Fruit fly (Drosophila melanogaster) whole organism: ENCODE measurements around the gene Atg6.

Experiments
- CG8478 ChIP-seq: fragments of >200 bp; optimal IDR thresholded peaks from 2 replicates; lab custom pipeline; 2018; ENCODE audit warnings: inconsistent platforms
- Dll ChIP-seq: fragments of >200 bp; optimal IDR thresholded peaks from 2 replicates; lab custom pipeline; 2017
- EcR ChIP-seq, 2 experiments: fragments of >200 bp; optimal IDR thresholded peaks; 2 replicates each; lab custom pipeline; 2017; ENCODE audit warnings: missing biosample characterization in 2 of 2, missing genetic modification characterization in 2 of 2, missing genetic modification reagents in 2 of 2
- pan ChIP-seq: fragments of >200 bp; optimal IDR thresholded peaks from 2 replicates; lab custom pipeline; 2017
- psq ChIP-seq: fragments of >200 bp; optimal IDR thresholded peaks from 2 replicates; lab custom pipeline; 2017
- usp ChIP-seq: fragments of >200 bp; optimal IDR thresholded peaks from 2 replicates; lab custom pipeline; 2017; ENCODE audit warnings: missing biosample characterization, missing genetic modification characterization, mixed read lengths

The Atg6 gene

dm6 chr3R:24065718-24066117, 15.1 kb upstream of the Atg6 start:
- TF ChIP-seq Dll (lab: Kevin White, UChicago) (no peak), EcR (GFP tag; optimal IDR thresholded peaks at IDR 0.05; lab: Kevin White, UChicago) (no peak), usp (no peak), CG8478 (lab: Kevin White, UChicago) (no peak), psq (no peak), pan (lab: Kevin White, UChicago) (no peak)

dm6 chr3R:24058041-24058440, 7.5 kb upstream of the Atg6 start, which contains the start of gene SMC1:
Gene SMC1, plus strand, starts transcription at chr3R:24058287.
- no peak for TF ChIP-seq EcR (GFP tag; optimal IDR thresholded peaks at IDR 0.05; lab: Kevin White, UChicago)
- TF ChIP-seq psq, result no peak

dm6 chr3R:24057188-24057587, 6.6 kb upstream of the Atg6 start, which contains the start of gene Hsp68:
Gene Hsp68, minus strand, starts transcription at chr3R:24057310.
- TF ChIP-seq psq (no peak), CG8478 (lab: Kevin White, UChicago) (peak; percentile 66), usp (no peak)

- TF ChIP-seq psq, result no peak
- no peak for TF ChIP-seq pan (lab: Kevin White, UChicago)
- no peak for TF ChIP-seq usp
- TF ChIP-seq EcR (GFP tag; optimal IDR thresholded peaks at IDR 0.05; lab: Kevin White, UChicago), result no peak
- no peak for TF ChIP-seq Dll (lab: Kevin White, UChicago)
- TF ChIP-seq CG8478 (lab: Kevin White, UChicago), result no peak
Measured at dm6 chr3R:24054227-24054626, 3.6 kb upstream of the Atg6 start, which contains the start of gene CG6000. Gene CG6000, plus strand, starts transcription at chr3R:24054391.

- no peak for TF ChIP-seq EcR (GFP tag; optimal IDR thresholded peaks at IDR 0.05; lab: Kevin White, UChicago)
- no peak for TF ChIP-seq pan (lab: Kevin White, UChicago)
- TF ChIP-seq psq, result no peak
- TF ChIP-seq Dll (lab: Kevin White, UChicago), result no peak
- no peak for TF ChIP-seq usp
- no peak for TF ChIP-seq CG8478 (lab: Kevin White, UChicago)
Measured at dm6 chr3R:24053506-24054102, 3.0 kb upstream of the Atg6 start.

dm6 chr3R:24051459-24052165, 1.0 kb upstream of the Atg6 start:
- TF ChIP-seq CG8478 (lab: Kevin White, UChicago) (no peak), Dll (lab: Kevin White, UChicago) (no peak), EcR (GFP tag; optimal IDR thresholded peaks at IDR 0.05; lab: Kevin White, UChicago) (no peak), psq (no peak), pan (lab: Kevin White, UChicago) (no peak), usp (no peak)

- TF ChIP-seq pan (lab: Kevin White, UChicago) (no peak), usp (no peak), Dll (lab: Kevin White, UChicago) (no peak), psq (no peak), CG8478 (lab: Kevin White, UChicago) (no peak), EcR (GFP tag; optimal IDR thresholded peaks at IDR 0.05; lab: Kevin White, UChicago) (no peak)
Measured at dm6 chr3R:24047998-24048511, 2.5 kb downstream of the Atg6 start, which contains the start of gene Rox8. Gene Rox8, minus strand, starts transcription at chr3R:24048265.

- no peak for TF ChIP-seq usp
- TF ChIP-seq Dll (lab: Kevin White, UChicago), result peak; percentile 72
- TF ChIP-seq EcR (GFP tag; optimal IDR thresholded peaks at IDR 0.05; lab: Kevin White, UChicago), result no peak
- TF ChIP-seq CG8478 (lab: Kevin White, UChicago), result no peak
- TF ChIP-seq psq, result no peak
- no peak for TF ChIP-seq pan (lab: Kevin White, UChicago)
Measured at dm6 chr3R:24047226-24047976, 3.2 kb downstream of the Atg6 start, which contains the start of gene CG5986. Gene CG5986, plus strand, starts transcription at chr3R:24047790.

- TF ChIP-seq Dll (lab: Kevin White, UChicago) (no peak), CG8478 (lab: Kevin White, UChicago) (no peak), pan (lab: Kevin White, UChicago) (no peak), EcR (GFP tag; optimal IDR thresholded peaks at IDR 0.05; lab: Kevin White, UChicago) (no peak), usp (no peak), psq (no peak)
Measured at dm6 chr3R:24046580-24047225, 3.9 kb downstream of the Atg6 start.

- TF ChIP-seq psq (no peak), pan (lab: Kevin White, UChicago) (no peak), Dll (lab: Kevin White, UChicago) (no peak), usp (no peak), EcR (GFP tag; optimal IDR thresholded peaks at IDR 0.05; lab: Kevin White, UChicago) (no peak), CG8478 (lab: Kevin White, UChicago) (no peak)
Measured at dm6 chr3R:24038736-24039556, 11.6 kb downstream of the Atg6 start, which contains the start of gene Miro. Gene Miro, minus strand, starts transcription at chr3R:24038847.
